Worm (Caenorhabditis elegans): ENCODE data around the gene wht-4.
A peak's percentile ranks its signal among the peaks of the same experiment; 100 is the strongest.
"Not testable (repeated sequence)": the region's sequence is repeated elsewhere in the genome, so short reads cannot be mapped to it uniquely, and the experiment has no call there.

The wht-4 gene

DNA sequence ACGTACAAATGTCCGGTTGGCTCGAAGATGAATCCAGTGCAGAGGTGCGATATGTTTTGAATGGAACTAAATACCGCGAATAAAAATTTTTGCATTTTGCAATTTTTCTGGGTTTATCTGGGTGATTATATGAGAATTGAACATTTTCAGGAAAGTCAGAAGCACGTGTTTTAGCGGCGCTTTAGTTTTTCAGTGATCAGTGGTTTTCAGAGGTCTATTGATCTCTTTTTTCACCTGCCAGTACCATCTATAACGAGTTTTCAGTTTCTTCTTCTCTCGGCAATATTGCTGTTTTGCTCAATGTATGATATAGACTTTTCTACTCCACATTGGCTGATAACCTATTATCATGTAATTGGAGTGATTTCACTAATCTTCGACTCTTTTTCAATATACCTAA is 8.3 kb downstream of the wht-4 start, which contains the start of gene sri-63:
TSS of gene sri-63 (plus strand) at position 301 of the 400 bp plus-strand sequence.
- TF ChIP-seq ccch-3 (GFP tag; optimal IDR thresholded peaks at IDR 0.05) (no peak), ztf-6 (GFP tag; IDR thresholded peaks at IDR 0.05) (no peak), hlh-26 (GFP tag; conservative IDR thresholded peaks at IDR 0.05) (no peak), B0019.2 (GFP tag; conservative IDR thresholded peaks at IDR 0.05) (no peak), Y67H2A.10 (GFP tag; conservative IDR thresholded peaks at IDR 0.05) (no peak), egl-18 (GFP tag; IDR thresholded peaks at IDR 0.05) (no peak), ceh-58 (GFP tag; IDR thresholded peaks at IDR 0.05) (no peak), egrh-3 (GFP tag; IDR thresholded peaks at IDR 0.05) (no peak), B0336.3 (GFP tag; IDR thresholded peaks at IDR 0.05) (no peak), tbx-9 (tag; optimal IDR thresholded peaks at IDR 0.05; ENCODE audit: borderline replicate concordance) (no peak), lin-40 (tag; optimal IDR thresholded peaks at IDR 0.05) (no peak), efl-1 (GFP tag; optimal IDR thresholded peaks at IDR 0.05) (no peak), tbp1 (GFP tag; optimal IDR thresholded peaks at IDR 0.05) (no peak), sptf-2 (GFP tag; optimal IDR thresholded peaks at IDR 0.05) (no peak), rec-8 (tag; optimal IDR thresholded peaks at IDR 0.05) (no peak), ceh-27 (GFP tag; optimal IDR thresholded peaks at IDR 0.05) (no peak), ztf-25 (GFP tag; IDR thresholded peaks at IDR 0.05) (no peak)

DNA sequence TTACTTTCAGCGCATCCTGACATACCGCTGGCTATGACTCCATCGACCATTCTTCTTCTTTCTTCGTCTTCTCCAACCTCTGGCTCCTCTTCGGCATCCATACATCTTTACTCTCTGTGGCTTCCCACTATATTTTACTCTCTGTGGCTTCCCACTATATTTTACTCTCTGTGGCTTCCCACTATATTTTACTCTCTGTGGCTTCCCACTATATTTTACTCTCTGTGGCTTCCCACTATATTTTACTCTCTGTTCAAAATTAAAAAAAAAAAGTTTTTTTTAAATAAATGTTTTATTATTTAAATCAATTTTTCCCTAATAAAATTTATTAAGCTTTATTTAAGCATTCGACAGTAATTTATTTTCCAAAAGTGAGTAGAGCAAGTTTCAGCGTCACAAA is 11.8 kb downstream of the wht-4 start, which contains the start of gene F39E9.14:
TSS of gene F39E9.14 (minus strand) at position 101 of the 400 bp plus-strand sequence.
- TF ChIP-seq gei-17 (GFP tag; optimal IDR thresholded peaks at IDR 0.05); nhr-90 (tag; optimal IDR thresholded peaks at IDR 0.05); repo-1 (tag; optimal IDR thresholded peaks at IDR 0.05): not testable (repeated sequence)

DNA sequence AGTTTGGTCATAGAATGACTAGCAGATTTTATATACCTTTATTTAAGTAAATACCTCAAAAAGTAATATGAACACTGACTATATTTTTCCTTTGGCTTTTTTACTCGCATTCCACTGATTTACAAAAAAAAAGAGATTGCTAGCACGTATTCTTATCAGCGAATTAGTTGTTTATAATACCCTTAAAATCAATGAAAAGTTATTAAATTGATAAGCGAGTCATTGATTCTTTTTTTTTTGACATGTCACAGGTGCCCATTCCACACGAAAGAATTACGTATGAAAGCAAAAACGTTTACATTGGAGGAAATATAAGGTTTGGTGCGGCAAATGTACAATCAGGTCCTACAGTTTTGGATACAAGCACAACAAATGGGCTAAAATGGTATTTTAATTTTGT is 16.5 kb downstream of the wht-4 start, which contains the start of gene btb-17:
TSS of gene btb-17 (plus strand) at position 213 of the 400 bp plus-strand sequence.
- TF ChIP-seq lin-26 (GFP tag; IDR thresholded peaks at IDR 0.05) = no peak
- TF ChIP-seq F10E7.11 (tag; optimal IDR thresholded peaks at IDR 0.05) = no peak
- TF ChIP-seq nhr-80 (tag; optimal IDR thresholded peaks at IDR 0.05) = peak; percentile 35
- TF ChIP-seq F57C9.4 (tag; optimal IDR thresholded peaks at IDR 0.05) = no peak
- TF ChIP-seq let-607 (tag; optimal IDR thresholded peaks at IDR 0.05) = no peak
- TF ChIP-seq bed-1 (GFP tag; IDR thresholded peaks at IDR 0.05) = no peak
- TF ChIP-seq ztf-18 (tag; optimal IDR thresholded peaks at IDR 0.05) = no peak

DNA sequence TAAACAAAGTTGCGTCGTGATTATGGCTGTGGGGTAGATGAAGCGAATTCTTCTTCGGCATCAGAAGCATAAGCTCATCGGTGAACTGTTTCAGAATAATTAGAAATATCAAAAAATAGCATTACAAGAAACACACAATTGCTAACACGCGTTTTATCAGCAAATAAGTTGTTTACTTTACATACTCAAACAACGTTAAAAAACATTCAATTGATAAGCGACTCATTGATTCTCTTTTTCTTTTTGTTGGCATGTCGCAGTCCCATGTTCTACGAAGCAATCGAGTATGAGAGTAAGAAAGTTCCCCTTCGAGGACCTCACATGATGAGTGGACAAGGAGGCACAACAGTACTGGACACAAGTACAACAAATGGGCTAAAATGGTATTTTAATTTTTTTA is 17.9 kb downstream of the wht-4 start, which contains the start of gene btb-16:
TSS of gene btb-16 (plus strand) at position 240 of the 400 bp plus-strand sequence.
- peak; percentile 36 for TF ChIP-seq nhr-80 (tag; optimal IDR thresholded peaks at IDR 0.05)
- no peak for TF ChIP-seq ztf-18 (tag; optimal IDR thresholded peaks at IDR 0.05)

DNA sequence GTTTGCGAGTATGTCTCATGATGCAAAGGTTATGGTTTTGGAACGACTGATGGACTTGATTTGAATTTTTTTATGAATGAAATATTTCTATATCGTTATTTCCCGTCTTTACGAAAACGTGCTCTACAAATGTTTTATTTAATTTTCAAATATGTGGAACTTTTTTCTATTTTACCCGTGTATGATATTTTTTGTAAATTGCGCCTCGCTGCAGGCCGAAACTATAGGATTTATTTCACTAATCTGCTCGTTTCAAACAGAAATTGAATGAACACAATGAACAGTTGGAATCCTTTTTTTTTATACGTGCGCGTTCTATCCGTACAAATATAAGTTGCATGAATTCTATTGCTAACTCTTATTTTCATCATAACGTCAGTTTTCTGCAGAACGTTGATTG is 19.2 kb downstream of the wht-4 start, which contains the start of gene btb-18:
TSS of gene btb-18 (plus strand) at position 301 of the 400 bp plus-strand sequence.
- TF ChIP-seq pha-4 (tag; optimal IDR thresholded peaks at IDR 0.05) (no peak), sdz-38 (tag; optimal IDR thresholded peaks at IDR 0.05) (no peak), ztf-6 (GFP tag; IDR thresholded peaks at IDR 0.05) (no peak), ztf-3 (GFP tag; optimal IDR thresholded peaks at IDR 0.05) (no peak), bed-1 (GFP tag; IDR thresholded peaks at IDR 0.05) (no peak), sptf-2 (GFP tag; optimal IDR thresholded peaks at IDR 0.05) (no peak), rec-8 (tag; optimal IDR thresholded peaks at IDR 0.05) (no peak), dox-1 (GFP tag; IDR thresholded peaks at IDR 0.05) (no peak), let-526 (GFP tag; IDR thresholded peaks at IDR 0.05) (no peak), ceh-40 (GFP tag; IDR thresholded peaks at IDR 0.05) (no peak), attf-5 (GFP tag; optimal IDR thresholded peaks at IDR 0.05) (no peak), sea-2 (GFP tag; IDR thresholded peaks at IDR 0.05) (no peak), F55B11.4 (tag; optimal IDR thresholded peaks at IDR 0.05; ENCODE audit: borderline replicate concordance, insufficient read depth) (no peak)

All from whole organism, young adult.